Fruit fly (Drosophila melanogaster) whole organism, embryonic: ENCODE data around the gene Nin.

Experiments used
- Blimp-1 ChIP-seq: fragments of 200-800 bp; sonication (Bioruptor generic); optimal IDR thresholded peaks from 3 replicates; lab custom pipeline; 2018; ENCODE audit warnings: missing biosample characterization, missing genetic modification characterization, mild to moderate bottlenecking, moderate library complexity, missing genetic modification reagents
- CG10565 ChIP-seq: fragments of 200-800 bp; sonication (Bioruptor generic); optimal IDR thresholded peaks from 3 replicates; lab custom pipeline; 2016; ENCODE audit warnings: missing biosample characterization, mild to moderate bottlenecking, missing genetic modification characterization
- CG12744 ChIP-seq: fragments of 200-800 bp; sonication (Bioruptor generic); optimal IDR thresholded peaks from 2 replicates; lab custom pipeline; 2016; ENCODE audit warnings: missing biosample characterization, missing genetic modification characterization
- CG13296 ChIP-seq: fragments of 200-800 bp; sonication (Bioruptor generic); optimal IDR thresholded peaks from 3 replicates; lab custom pipeline; 2018; ENCODE audit warnings: missing biosample characterization, mild to moderate bottlenecking, missing genetic modification characterization
- CG14014 ChIP-seq: fragments of 200-800 bp; sonication (Bioruptor generic); IDR thresholded peaks from 2 replicates; pipeline ENCODE4 v1.3.6; 2022; ENCODE audit warnings: missing biosample characterization, missing genetic modification characterization
- CG15269 ChIP-seq: fragments of 200-800 bp; sonication (Bioruptor generic); optimal IDR thresholded peaks from 2 replicates; lab custom pipeline; 2018; ENCODE audit warnings: missing biosample characterization, mild to moderate bottlenecking, missing genetic modification characterization, moderate library complexity
- CG15479 ChIP-seq: fragments of 200-800 bp; sonication (Bioruptor generic); optimal IDR thresholded peaks from 3 replicates; lab custom pipeline; 2019; ENCODE audit warnings: missing biosample characterization, mild to moderate bottlenecking, missing genetic modification characterization, moderate library complexity
- CG17829 ChIP-seq: fragments of 200-800 bp; optimal IDR thresholded peaks from 2 replicates; lab custom pipeline; 2019; ENCODE audit warnings: missing biosample characterization, mild to moderate bottlenecking, missing genetic modification characterization, moderate library complexity
- CG18011 ChIP-seq: fragments of 200-800 bp; sonication (Bioruptor generic); optimal IDR thresholded peaks from 2 replicates; lab custom pipeline; 2017; ENCODE audit warnings: missing biosample characterization, missing genetic modification characterization, mild to moderate bottlenecking, moderate library complexity, missing genotype
- CG2202 ChIP-seq: fragments of 200-800 bp; sonication (Bioruptor generic); optimal IDR thresholded peaks from 2 replicates; lab custom pipeline; 2018; ENCODE audit warnings: missing biosample characterization, mild to moderate bottlenecking, missing genetic modification characterization
- CG31388 ChIP-seq: fragments of 200-800 bp; sonication (Bioruptor generic); optimal IDR thresholded peaks from 2 replicates; lab custom pipeline; 2016; ENCODE audit warnings: missing biosample characterization, missing genetic modification characterization
- CG3281 ChIP-seq: fragments of 200-800 bp; sonication (Bioruptor generic); optimal IDR thresholded peaks from 3 replicates; lab custom pipeline; 2017; ENCODE audit warnings: missing biosample characterization, mild to moderate bottlenecking, missing genetic modification characterization
- CG34376 ChIP-seq: fragments of 200-800 bp; sonication (Bioruptor generic); optimal IDR thresholded peaks from 2 replicates; lab custom pipeline; 2018; ENCODE audit warnings: missing biosample characterization, mild to moderate bottlenecking, missing genetic modification characterization
- CG4360 ChIP-seq: fragments of 200-800 bp; sonication (Bioruptor generic); IDR thresholded peaks from 2 replicates; pipeline ENCODE4 v1.3.6; 2022; ENCODE audit warnings: missing biosample characterization, missing genetic modification characterization
- CG4707 ChIP-seq: fragments of 200-800 bp; sonication (Bioruptor generic); optimal IDR thresholded peaks from 2 replicates; lab custom pipeline; 2018; ENCODE audit warnings: missing biosample characterization, mild to moderate bottlenecking, missing genetic modification characterization, moderate library complexity
- CG4730 ChIP-seq: fragments of 200-800 bp; sonication (Bioruptor generic); IDR thresholded peaks from 2 replicates; pipeline ENCODE4 v1.3.6; 2022; ENCODE audit warnings: missing biosample characterization, missing genetic modification characterization
- CG5180 ChIP-seq: fragments of 200-800 bp; sonication (Bioruptor generic); optimal IDR thresholded peaks from 3 replicates; lab custom pipeline; 2017; ENCODE audit warnings: missing biosample characterization, missing genetic modification characterization, mild to moderate bottlenecking, moderate library complexity, missing genetic modification reagents
- CG6175 ChIP-seq: fragments of 200-800 bp; sonication (Bioruptor generic); IDR thresholded peaks from 3 replicates; pipeline ENCODE4 v1.3.6; 2022; ENCODE audit warnings: missing biosample characterization, missing genetic modification characterization
- CG7271 ChIP-seq: fragments of 200-800 bp; sonication (Bioruptor generic); optimal IDR thresholded peaks from 2 replicates; lab custom pipeline; 2018; ENCODE audit warnings: missing biosample characterization, mild to moderate bottlenecking, missing genetic modification characterization, moderate library complexity
- CG7357 ChIP-seq: fragments of 200-800 bp; sonication (Bioruptor generic); IDR thresholded peaks from 3 replicates; pipeline ENCODE4 v1.3.6; 2022; ENCODE audit warnings: missing biosample characterization, missing genetic modification characterization
- CkIIα-i1 ChIP-seq: fragments of 200-800 bp; sonication (Bioruptor generic); IDR thresholded peaks from 2 replicates; pipeline ENCODE4 v1.3.6; 2022; ENCODE audit warnings: missing biosample characterization, missing genetic modification characterization
- D19B ChIP-seq: fragments of 200-800 bp; sonication (Bioruptor generic); optimal IDR thresholded peaks from 2 replicates; lab custom pipeline; 2017; ENCODE audit warnings: missing biosample characterization, mild to moderate bottlenecking, missing genetic modification characterization
- Dek ChIP-seq: fragments of 200-800 bp; sonication (Bioruptor generic); optimal IDR thresholded peaks from 3 replicates; lab custom pipeline; 2019; ENCODE audit warnings: missing biosample characterization, mild to moderate bottlenecking, missing genetic modification characterization, moderate library complexity
- Gug ChIP-seq: fragments of 200-800 bp; sonication (Bioruptor generic); IDR thresholded peaks from 4 replicates; pipeline ENCODE4 v1.3.6; 2022; ENCODE audit warnings: missing biosample characterization, missing genetic modification characterization
- H15 ChIP-seq: fragments of 200-800 bp; sonication (Bioruptor generic); IDR thresholded peaks from 3 replicates; pipeline ENCODE4 v1.3.6; 2022; ENCODE audit warnings: missing biosample characterization, missing genetic modification characterization
- HHEX ChIP-seq: fragments of 200-800 bp; sonication (Bioruptor generic); optimal IDR thresholded peaks from 3 replicates; lab custom pipeline; 2017; ENCODE audit warnings: missing biosample characterization, mild to moderate bottlenecking, missing genetic modification characterization, missing genetic modification reagents
- Oli ChIP-seq: fragments of 200-800 bp; sonication (Bioruptor generic); optimal IDR thresholded peaks from 2 replicates; lab custom pipeline; 2018; ENCODE audit warnings: missing biosample characterization, mild to moderate bottlenecking, missing genetic modification characterization, moderate library complexity
- Ssrp ChIP-seq: fragments of 200-800 bp; sonication (Bioruptor generic); optimal IDR thresholded peaks from 2 replicates; lab custom pipeline; 2018; ENCODE audit warnings: missing biosample characterization, mild to moderate bottlenecking, missing genetic modification characterization, moderate library complexity
- crol ChIP-seq: fragments of 200-800 bp; sonication (Bioruptor generic); IDR thresholded peaks from 2 replicates; pipeline ENCODE4 v1.3.6; 2022; ENCODE audit warnings: missing biosample characterization, missing genetic modification characterization
- crp ChIP-seq, 2 experiments: fragments of 200-800 bp; sonication (Bioruptor generic); optimal IDR thresholded peaks; 2 replicates in 1 of 2; 3 replicates in 1 of 2; lab custom pipeline; 2017; ENCODE audit warnings: missing biosample characterization in 2 of 2, missing genetic modification characterization in 2 of 2, mild to moderate bottlenecking in 1 of 2, moderate library complexity in 1 of 2
- fu2 ChIP-seq: fragments of 200-800 bp; sonication (Bioruptor generic); optimal IDR thresholded peaks from 2 replicates; lab custom pipeline; 2016; ENCODE audit warnings: missing biosample characterization, missing genetic modification characterization
- gem ChIP-seq: fragments of 200-800 bp; sonication (Bioruptor generic); optimal IDR thresholded peaks from 2 replicates; lab custom pipeline; 2019; ENCODE audit warnings: missing biosample characterization, mild to moderate bottlenecking, missing genetic modification characterization, moderate library complexity
- kni ChIP-seq: fragments of 200-800 bp; sonication (Bioruptor generic); optimal IDR thresholded peaks from 3 replicates; lab custom pipeline; 2017; ENCODE audit warnings: mild to moderate bottlenecking, missing biosample characterization, missing genetic modification reagents, missing genetic modification characterization
- knrl ChIP-seq: fragments of 200-800 bp; sonication (Bioruptor generic); IDR thresholded peaks from 3 replicates; pipeline ENCODE4 v1.3.6; 2022; ENCODE audit warnings: missing biosample characterization, missing genetic modification characterization; ENCODE audit not compliant: partially characterized antibody
- lab ChIP-seq: fragments of 200-800 bp; sonication (Bioruptor generic); optimal IDR thresholded peaks from 3 replicates; lab custom pipeline; 2017; ENCODE audit warnings: missing biosample characterization, missing genetic modification characterization, mild to moderate bottlenecking, moderate library complexity, missing genetic modification reagents
- lbe ChIP-seq: fragments of 200-800 bp; sonication (Bioruptor generic); optimal IDR thresholded peaks from 2 replicates; lab custom pipeline; 2016; ENCODE audit warnings: missing biosample characterization, mild to moderate bottlenecking, missing genetic modification characterization
- maf-S ChIP-seq: fragments of 200-800 bp; sonication (Bioruptor generic); optimal IDR thresholded peaks from 2 replicates; lab custom pipeline; 2016; ENCODE audit warnings: missing biosample characterization, missing genetic modification characterization
- mirr ChIP-seq: fragments of 200-800 bp; sonication (Bioruptor generic); optimal IDR thresholded peaks from 3 replicates; lab custom pipeline; 2018; ENCODE audit warnings: missing biosample characterization, mild to moderate bottlenecking, missing genetic modification characterization
- nom ChIP-seq: fragments of 200-800 bp; sonication (Bioruptor generic); optimal IDR thresholded peaks from 2 replicates; lab custom pipeline; 2017; ENCODE audit warnings: missing biosample characterization, missing genetic modification characterization, mild to moderate bottlenecking, moderate library complexity, missing genetic modification reagents
- pb ChIP-seq: fragments of 200-800 bp; sonication (Bioruptor generic); optimal IDR thresholded peaks from 3 replicates; lab custom pipeline; 2016; ENCODE audit warnings: missing biosample characterization, missing genetic modification characterization
- sens-2 ChIP-seq: fragments of 200-800 bp; sonication (Bioruptor generic); IDR thresholded peaks from 2 replicates; pipeline ENCODE4 v1.3.6; 2022; ENCODE audit warnings: missing biosample characterization, missing genetic modification characterization
- so ChIP-seq: fragments of 200-800 bp; sonication (Bioruptor generic); IDR thresholded peaks from 3 replicates; pipeline ENCODE4 v1.3.6; 2022; ENCODE audit warnings: missing biosample characterization, missing genetic modification characterization
- sob ChIP-seq: fragments of 200-800 bp; sonication (Bioruptor generic); IDR thresholded peaks from 2 replicates; pipeline ENCODE4 v1.3.6; 2022; ENCODE audit warnings: missing biosample characterization, missing genetic modification characterization
- stc ChIP-seq: fragments of 200-800 bp; sonication (Bioruptor generic); IDR thresholded peaks from 2 replicates; pipeline ENCODE4 v1.3.6; 2022; ENCODE audit warnings: missing biosample characterization, missing genetic modification characterization
- twi ChIP-seq: fragments of 200-800 bp; optimal IDR thresholded peaks from 2 replicates; lab custom pipeline; 2019; ENCODE audit warnings: missing biosample characterization, mild to moderate bottlenecking, missing genetic modification characterization, moderate library complexity
- zen ChIP-seq: fragments of 200-800 bp; sonication (Bioruptor generic); optimal IDR thresholded peaks from 3 replicates; lab custom pipeline; 2018; ENCODE audit warnings: missing biosample characterization, mild to moderate bottlenecking, missing genetic modification characterization, moderate library complexity

Nin gene

dm6 chr2L:5291195-5291594, 12.8 kb upstream of the Nin start (continued):
- TF ChIP-seq crol (peak; percentile 76), CG15479 (peak; percentile 19), twi (tag; lab: Kevin White, UChicago) (peak; percentile 42)

dm6 chr2L:5290530-5290929, 12.2 kb upstream of the Nin start:
- TF ChIP-seq H15 (GFP tag; lab: Robert Waterston, UW) (no peak), D19B (GFP tag; lab: Kevin White, UChicago) (no peak), CkIIα-i1 (GFP tag; lab: Robert Waterston, UW) (no peak), CG3281 (GFP tag; lab: Kevin White, UChicago) (no peak), CG4730 (no peak), Dek (no peak), maf-S (GFP tag; lab: Kevin White, UChicago) (no peak), CG34376 (GFP tag; lab: Kevin White, UChicago) (no peak)

dm6 chr2L:5289921-5290320, 11.6 kb upstream of the Nin start:
- peak; percentile 65 for TF ChIP-seq nom (GFP tag; lab: Kevin White, UChicago)
- no peak for TF ChIP-seq HHEX
- TF ChIP-seq Ssrp (tag; lab: Kevin White, UChicago), result no peak
- TF ChIP-seq lbe (GFP tag; lab: Kevin White, UChicago), result peak; percentile 25
- TF ChIP-seq CG2202 (tag; lab: Kevin White, UChicago), result no peak
- no peak for TF ChIP-seq CG7357
- no peak for TF ChIP-seq CG4730
- no peak for TF ChIP-seq stc (GFP tag; lab: Robert Waterston, UW)
- no peak for TF ChIP-seq mirr (GFP tag; lab: Kevin White, UChicago)
- TF ChIP-seq CG13296 (GFP tag; lab: Kevin White, UChicago), result no peak
- TF ChIP-seq Blimp-1 (GFP tag; lab: Kevin White, UChicago), result peak; percentile 25
- no peak for TF ChIP-seq knrl (GFP tag; lab: Robert Waterston, UW)
- peak; percentile 5 for TF ChIP-seq gem
- TF ChIP-seq lab (GFP tag; lab: Kevin White, UChicago), result no peak
- TF ChIP-seq, all 482 proteins: peak for 4

dm6 chr2L:5288721-5289120, 10.4 kb upstream of the Nin start, which contains the start of gene vri:
vri (plus strand) TSS chr2L:5288944.
- TF ChIP-seq CG18011 (GFP tag; lab: Kevin White, UChicago) (no peak), CG5180 (GFP tag; lab: Kevin White, UChicago) (peak; percentile 98), CG6175 (GFP tag; lab: Robert Waterston, UW) (no peak), CG31388 (GFP tag; lab: Kevin White, UChicago) (no peak), mirr (GFP tag; lab: Kevin White, UChicago) (no peak), sob (GFP tag; lab: Robert Waterston, UW) (no peak), CG14014 (GFP tag; lab: Robert Waterston, UW) (no peak), CG4360 (GFP tag; lab: Robert Waterston, UW) (peak; percentile 79), crp (GFP tag; optimal IDR thresholded peaks at IDR 0.05; lab: Kevin White, UChicago) (no peak), Blimp-1 (GFP tag; lab: Kevin White, UChicago) (peak; percentile 70), Gug (GFP tag; lab: Robert Waterston, UW) (no peak), Oli (tag; lab: Kevin White, UChicago) (no peak), kni (GFP tag; lab: Kevin White, UChicago) (peak; percentile 43), CG7357 (no peak), CG17829 (tag; lab: Kevin White, UChicago) (no peak), fu2 (GFP tag; lab: Kevin White, UChicago) (no peak), so (GFP tag; lab: Robert Waterston, UW) (no peak), CG15269 (tag; lab: Kevin White, UChicago) (no peak), CG10565 (GFP tag; lab: Kevin White, UChicago) (no peak), CG12744 (GFP tag; lab: Kevin White, UChicago) (no peak), sens-2 (GFP tag; lab: Robert Waterston, UW) (no peak), zen (tag; lab: Kevin White, UChicago) (no peak), pb (GFP tag; lab: Kevin White, UChicago) (no peak), CG4707 (no peak), CG7271 (tag; lab: Kevin White, UChicago) (no peak)
